Fruit fly (Drosophila melanogaster) whole organism, embryonic: ENCODE results near the gene polo.
A peak's percentile ranks its signal among the peaks of the same experiment; 100 is the strongest.

Experiments
- Adf1 ChIP-seq: fragments of 200-800 bp; sonication (Bioruptor generic); IDR thresholded peaks from 2 replicates; pipeline ENCODE4 v1.3.6; 2022; ENCODE audit warnings: missing biosample characterization, missing genetic modification characterization
- BEAF-32 ChIP-seq: fragments of 200-800 bp; sonication (Bioruptor generic); optimal IDR thresholded peaks from 3 replicates; lab custom pipeline; 2017; ENCODE audit warnings: missing biosample characterization, missing genetic modification characterization, mild to moderate bottlenecking, moderate library complexity, missing genetic modification reagents
- BtbVII ChIP-seq: fragments of 200-800 bp; sonication (Bioruptor generic); optimal IDR thresholded peaks from 3 replicates; lab custom pipeline; 2017; ENCODE audit warnings: missing biosample characterization, mild to moderate bottlenecking, missing genetic modification characterization
- C15 ChIP-seq: fragments of 200-800 bp; sonication (Bioruptor generic); IDR thresholded peaks from 3 replicates; pipeline ENCODE4 v1.3.6; 2022; ENCODE audit warnings: missing biosample characterization, missing genetic modification characterization
- CG13775 ChIP-seq: fragments of 200-800 bp; sonication (Bioruptor generic); optimal IDR thresholded peaks from 3 replicates; lab custom pipeline; 2017; ENCODE audit warnings: missing biosample characterization, mild to moderate bottlenecking, missing genetic modification characterization
- CG15601 ChIP-seq: fragments of 200-800 bp; sonication (Bioruptor generic); optimal IDR thresholded peaks from 3 replicates; lab custom pipeline; 2019; ENCODE audit warnings: missing biosample characterization, mild to moderate bottlenecking, missing genetic modification characterization, moderate library complexity
- CG16863 ChIP-seq: fragments of 200-800 bp; sonication (Bioruptor generic); optimal IDR thresholded peaks from 3 replicates; lab custom pipeline; 2016; ENCODE audit warnings: missing biosample characterization, missing genetic modification characterization
- CG17361 ChIP-seq: fragments of 200-800 bp; sonication (Bioruptor generic); IDR thresholded peaks from 3 replicates; pipeline ENCODE4 v1.3.6; 2022; ENCODE audit warnings: missing biosample characterization, missing genetic modification characterization
- CG3065 ChIP-seq: fragments of 200-800 bp; sonication (Bioruptor generic); optimal IDR thresholded peaks from 2 replicates; lab custom pipeline; 2016; ENCODE audit warnings: missing biosample characterization, missing genetic modification characterization
- CG42726 ChIP-seq: fragments of 200-800 bp; sonication (Bioruptor generic); IDR thresholded peaks from 2 replicates; pipeline ENCODE4 v1.3.6; 2022; ENCODE audit warnings: missing biosample characterization, missing genetic modification characterization; ENCODE audit not compliant: partially characterized antibody
- CG4282 ChIP-seq: fragments of 200-800 bp; sonication (Bioruptor generic); optimal IDR thresholded peaks from 2 replicates; lab custom pipeline; 2016; ENCODE audit warnings: missing biosample characterization, missing genetic modification characterization
- CG7745 ChIP-seq: fragments of 200-800 bp; sonication (Bioruptor generic); optimal IDR thresholded peaks from 2 replicates; lab custom pipeline; 2018; ENCODE audit warnings: missing biosample characterization, mild to moderate bottlenecking, missing genetic modification characterization, moderate library complexity
- CG7839 ChIP-seq: fragments of 200-800 bp; sonication (Bioruptor generic); optimal IDR thresholded peaks from 3 replicates; lab custom pipeline; 2018; ENCODE audit warnings: missing biosample characterization, mild to moderate bottlenecking, missing genetic modification characterization, moderate library complexity
- CG8388 ChIP-seq: fragments of 200-800 bp; sonication (Bioruptor generic); optimal IDR thresholded peaks from 2 replicates; lab custom pipeline; 2019; ENCODE audit warnings: missing biosample characterization, mild to moderate bottlenecking, missing genetic modification characterization, moderate library complexity
- D ChIP-seq, 2 experiments: fragments of 200-800 bp in 1 of 2; fragments of >200 bp in 1 of 2; sonication (Bioruptor generic) in 1 of 2; optimal IDR thresholded peaks; 2 replicates in 1 of 2; 3 replicates in 1 of 2; lab custom pipeline; 2017; ENCODE audit warnings: mild to moderate bottlenecking in 1 of 2, missing biosample characterization in 1 of 2, missing genetic modification characterization in 1 of 2, missing genetic modification reagents in 1 of 2
- Drgx ChIP-seq: fragments of 200-800 bp; sonication (Bioruptor generic); IDR thresholded peaks from 2 replicates; pipeline ENCODE4 v1.3.6; 2022; ENCODE audit warnings: missing biosample characterization, missing genetic modification characterization
- H15 ChIP-seq: fragments of 200-800 bp; sonication (Bioruptor generic); IDR thresholded peaks from 3 replicates; pipeline ENCODE4 v1.3.6; 2022; ENCODE audit warnings: missing biosample characterization, missing genetic modification characterization
- HHEX ChIP-seq: fragments of 200-800 bp; sonication (Bioruptor generic); optimal IDR thresholded peaks from 3 replicates; lab custom pipeline; 2017; ENCODE audit warnings: missing biosample characterization, mild to moderate bottlenecking, missing genetic modification characterization, missing genetic modification reagents
- Hmx ChIP-seq: fragments of 200-800 bp; sonication (Bioruptor generic); optimal IDR thresholded peaks from 2 replicates; lab custom pipeline; 2016; ENCODE audit warnings: missing biosample characterization, missing genetic modification characterization
- Hr39 ChIP-seq: fragments of >200 bp; optimal IDR thresholded peaks from 2 replicates; lab custom pipeline; 2017
- MBD-R2 ChIP-seq: fragments of 200-800 bp; sonication (Bioruptor generic); IDR thresholded peaks from 2 replicates; pipeline ENCODE4 v1.3.6; 2022; ENCODE audit warnings: missing biosample characterization, missing genetic modification characterization
- Med ChIP-seq: fragments of 200-800 bp; sonication (Bioruptor generic); peaks from one replicate; lab custom pipeline; 2016; ENCODE audit warnings: missing biosample characterization, missing genetic modification characterization, mild to moderate bottlenecking, inconsistent platforms, moderate library complexity
- NC2α ChIP-seq: fragments of 200-800 bp; sonication (Bioruptor generic); optimal IDR thresholded peaks from 2 replicates; lab custom pipeline; 2016; ENCODE audit warnings: missing biosample characterization, missing genetic modification characterization
- Rfx ChIP-seq: fragments of 200-800 bp; sonication (Bioruptor generic); IDR thresholded peaks from 2 replicates; pipeline ENCODE4 v1.3.6; 2022; ENCODE audit warnings: missing biosample characterization, missing genetic modification characterization
- Usf ChIP-seq: fragments of 200-800 bp; sonication (Bioruptor generic); optimal IDR thresholded peaks from 2 replicates; lab custom pipeline; 2017; ENCODE audit warnings: missing genotype, missing biosample characterization, missing genetic modification characterization
- Xrp1 ChIP-seq: fragments of 200-800 bp; sonication (Bioruptor generic); IDR thresholded peaks from 2 replicates; pipeline ENCODE4 v1.3.6; 2022; ENCODE audit warnings: missing biosample characterization, missing genetic modification characterization
- ac ChIP-seq: fragments of 200-800 bp; sonication (Bioruptor generic); optimal IDR thresholded peaks from 3 replicates; lab custom pipeline; 2017; ENCODE audit warnings: missing biosample characterization, mild to moderate bottlenecking, missing genetic modification characterization
- aop ChIP-seq: fragments of 200-800 bp; sonication (Bioruptor generic); IDR thresholded peaks from 2 replicates; pipeline ENCODE4 v1.3.6; 2022; ENCODE audit warnings: missing biosample characterization, missing genetic modification characterization
- bsh ChIP-seq, 2 experiments: fragments of 200-800 bp; sonication (Bioruptor generic); optimal IDR thresholded peaks; 2 replicates each; lab custom pipeline; 2017 to 2018; ENCODE audit warnings: mild to moderate bottlenecking in 2 of 2, missing biosample characterization in 2 of 2, missing genetic modification characterization in 2 of 2, moderate library complexity in 1 of 2
- chn ChIP-seq: fragments of 200-800 bp; sonication (Bioruptor generic); optimal IDR thresholded peaks from 2 replicates; lab custom pipeline; 2016; ENCODE audit warnings: missing biosample characterization, missing genetic modification characterization
- dan ChIP-seq: fragments of 200-800 bp; sonication (Bioruptor generic); IDR thresholded peaks from 2 replicates; pipeline ENCODE4 v1.3.6; 2022; ENCODE audit warnings: missing biosample characterization, missing genetic modification characterization
- dimm ChIP-seq: fragments of 200-800 bp; sonication (Bioruptor generic); IDR thresholded peaks from 2 replicates; pipeline ENCODE4 v1.3.6; 2022; ENCODE audit warnings: missing biosample characterization, missing genetic modification characterization
- eve ChIP-seq, 2 experiments: fragments of >200 bp; optimal IDR thresholded peaks; 2 replicates each; lab custom pipeline; 2017; ENCODE audit warnings: missing biosample characterization in 2 of 2, missing genetic modification characterization in 2 of 2
- fd3F ChIP-seq: fragments of 200-800 bp; sonication (Bioruptor generic); optimal IDR thresholded peaks from 2 replicates; lab custom pipeline; 2018; ENCODE audit warnings: missing biosample characterization, mild to moderate bottlenecking, missing genetic modification characterization, moderate library complexity
- hkb ChIP-seq, 2 experiments: fragments of 200-800 bp in 1 of 2; fragments of >200 bp in 1 of 2; sonication (Bioruptor generic) in 1 of 2; IDR thresholded peaks in 1 of 2; optimal IDR thresholded peaks in 1 of 2; 2 replicates each; pipeline versions ENCODE4 v1.3.6 to Lab custom; 2017 to 2022; ENCODE audit warnings: missing biosample characterization in 1 of 2, missing genetic modification characterization in 1 of 2
- ind ChIP-seq: fragments of 200-800 bp; sonication (Bioruptor generic); optimal IDR thresholded peaks from 3 replicates; lab custom pipeline; 2016; ENCODE audit warnings: missing biosample characterization, missing genetic modification characterization
- lola ChIP-seq, 3 experiments: fragments of >200 bp in 2 of 3; fragments of 200-800 bp in 1 of 3; sonication (Bioruptor generic) in 1 of 3; optimal IDR thresholded peaks; 2 replicates each; lab custom pipeline; 2017 to 2019; ENCODE audit warnings: missing biosample characterization in 3 of 3, missing genetic modification characterization in 3 of 3, mild to moderate bottlenecking in 1 of 3, moderate library complexity in 1 of 3
- schlank ChIP-seq: fragments of 200-800 bp; sonication (Bioruptor generic); optimal IDR thresholded peaks from 2 replicates; lab custom pipeline; 2018; ENCODE audit warnings: missing biosample characterization, mild to moderate bottlenecking, missing genetic modification characterization
- sens ChIP-seq: fragments of 200-800 bp; sonication (Bioruptor generic); peaks from one replicate; lab custom pipeline; 2016; ENCODE audit warnings: missing biosample characterization, missing genetic modification characterization
- shn ChIP-seq: fragments of 200-800 bp; sonication (Bioruptor generic); optimal IDR thresholded peaks from 3 replicates; lab custom pipeline; 2016; ENCODE audit warnings: missing biosample characterization, missing genetic modification characterization
- tna ChIP-seq: fragments of 200-800 bp; sonication (Bioruptor generic); IDR thresholded peaks from 2 replicates; pipeline ENCODE4 v1.3.6; 2022; ENCODE audit warnings: missing biosample characterization, missing genetic modification characterization; ENCODE audit not compliant: partially characterized antibody
- vfl ChIP-seq: fragments of 200-800 bp; sonication (Bioruptor generic); optimal IDR thresholded peaks from 2 replicates; lab custom pipeline; 2016; ENCODE audit warnings: missing biosample characterization, missing genetic modification characterization

Gene polo

DNA sequence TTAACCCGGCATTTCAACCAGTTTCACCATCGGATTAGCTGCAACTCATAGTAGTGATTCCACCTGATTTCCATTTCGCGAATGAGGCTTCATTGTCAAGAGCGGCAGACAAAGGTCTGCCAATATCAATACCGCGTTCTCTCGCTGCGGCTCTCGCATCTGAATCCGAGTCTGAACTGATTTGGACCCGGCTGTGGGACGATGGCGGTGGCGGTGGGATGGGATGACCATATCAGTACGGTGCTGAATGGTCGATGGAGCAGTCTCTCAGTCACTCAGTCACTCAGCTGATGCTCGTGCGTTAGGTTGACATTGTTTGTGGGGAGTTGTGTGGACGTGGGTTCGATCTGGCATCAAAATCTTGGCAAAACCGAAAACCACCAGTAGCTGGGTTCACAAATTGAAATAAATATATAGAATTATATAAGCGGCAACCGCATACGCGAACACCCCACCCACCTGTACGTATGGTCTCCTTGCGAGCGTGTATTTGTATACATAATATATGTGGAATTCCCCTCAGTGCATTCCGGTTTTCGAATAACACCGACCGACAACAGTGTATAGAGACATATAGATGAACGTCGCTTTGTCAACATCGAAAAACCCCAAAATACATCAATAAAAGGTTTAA is 7.6 kb downstream of the polo start, which contains the start of gene Spn77Ba (continued):
- TF ChIP-seq CG15601, result no peak
- TF ChIP-seq CG8388 (GFP tag; lab: Kevin White, UChicago), result no peak
- TF ChIP-seq Usf, result no peak
- no peak for TF ChIP-seq dan (GFP tag; lab: Robert Waterston, UW)
- peak; percentile 53 for TF ChIP-seq Drgx
- peak; percentile 36; the same call in 1 of the 2 replicates for TF ChIP-seq Rfx (GFP tag; lab: Robert Waterston, UW)
- no peak for TF ChIP-seq schlank (tag; lab: Kevin White, UChicago)
- TF ChIP-seq D (optimal IDR thresholded peaks at IDR 0.05; lab: Kevin White, UChicago), result no peak
- TF ChIP-seq D (GFP tag; optimal IDR thresholded peaks at IDR 0.05; lab: Kevin White, UChicago), result no peak
- TF ChIP-seq CG17361 (GFP tag; lab: Robert Waterston, UW), result no peak
- no peak for TF ChIP-seq CG7839
- TF ChIP-seq C15, result no peak
- TF ChIP-seq HHEX (GFP tag; lab: Kevin White, UChicago), result no peak
- no peak for TF ChIP-seq vfl (GFP tag; lab: Kevin White, UChicago)
- no peak for TF ChIP-seq NC2α (GFP tag; lab: Kevin White, UChicago)
- no peak for TF ChIP-seq Hr39
- TF ChIP-seq shn (GFP tag; lab: Kevin White, UChicago), result no peak
- TF ChIP-seq ac (GFP tag; lab: Kevin White, UChicago), result no peak
- no peak for TF ChIP-seq CG13775 (GFP tag; lab: Kevin White, UChicago)
- peak; percentile 24 for TF ChIP-seq BtbVII (GFP tag; lab: Kevin White, UChicago)
- no peak for TF ChIP-seq tna (GFP tag; lab: Robert Waterston, UW)
- TF ChIP-seq Med, result peak; percentile 48
- TF ChIP-seq BEAF-32 (GFP tag; lab: Kevin White, UChicago), result no peak
- peak; percentile 18; the same call in 1 of the 2 replicates for TF ChIP-seq Adf1 (GFP tag; lab: Robert Waterston, UW)
- TF ChIP-seq chn, result no peak
- no peak for TF ChIP-seq CG3065 (GFP tag; lab: Kevin White, UChicago)

dm6 chr3L:20317751-20318150 is 8.3 kb downstream of the polo start:
- peak; percentile 83 for TF ChIP-seq sens (GFP tag; lab: Kevin White, UChicago)
- 0 out of 2 replicates have a peak, but pooled peaks have one; percentile 10 for TF ChIP-seq Xrp1 (GFP tag; lab: Robert Waterston, UW)
- TF ChIP-seq ind (GFP tag; lab: Kevin White, UChicago), result no peak
- no peak for TF ChIP-seq CG4282 (GFP tag; lab: Kevin White, UChicago)
- no peak for TF ChIP-seq dimm (GFP tag; lab: Robert Waterston, UW)
- TF ChIP-seq MBD-R2, result no peak
- TF ChIP-seq hkb (optimal IDR thresholded peaks at IDR 0.05; lab: Kevin White, UChicago), result no peak
- 0 out of 2 replicates have a peak, but pooled peaks have one; percentile 11 for TF ChIP-seq hkb (GFP tag; IDR thresholded peaks at IDR 0.05; lab: Robert Waterston, UW)
- peak; percentile 8 for TF ChIP-seq fd3F (GFP tag; lab: Kevin White, UChicago)
- TF ChIP-seq Med, result peak; percentile 0
- TF ChIP-seq CG16863 (GFP tag; lab: Kevin White, UChicago), result no peak
- no peak for TF ChIP-seq Hmx (GFP tag; lab: Kevin White, UChicago)
- no peak for TF ChIP-seq lola (GFP tag; optimal IDR thresholded peaks at IDR 0.05; lab: Kevin White, UChicago)
- TF ChIP-seq bsh (GFP tag; optimal IDR thresholded peaks at IDR 0.05; lab: Kevin White, UChicago), result peak in 1 of 2 experiments; percentile 21
- TF ChIP-seq H15 (GFP tag; lab: Robert Waterston, UW), result no peak
- no peak for TF ChIP-seq aop (GFP tag; lab: Robert Waterston, UW)
- peak in 1 of 2 experiments; percentile 59 for TF ChIP-seq eve (GFP tag; optimal IDR thresholded peaks at IDR 0.05; lab: Kevin White, UChicago)
- no peak for TF ChIP-seq CG7745 (tag; lab: Kevin White, UChicago)
- no peak for TF ChIP-seq CG42726
